Worm (Caenorhabditis elegans) whole organism, young adult: ENCODE data around the gene F15B9.8.

Source experiments
- B0035.1 ChIP-seq: sonication (generic microtip); optimal IDR thresholded peaks from 2 replicates; lab custom pipeline; 2016; ENCODE audit warnings: missing genetic modification characterization, mild to moderate bottlenecking, missing compliant biosample characterization, missing genotype, missing genetic modification reagents
- B0261.1 ChIP-seq: sonication (generic microtip); optimal IDR thresholded peaks from 2 replicates; lab custom pipeline; 2016; ENCODE audit warnings: mild to moderate bottlenecking, missing genetic modification characterization, moderate library complexity, missing compliant biosample characterization
- C06A6.2 ChIP-seq: fragments of 200-800 bp; sonication (Bioruptor generic); conservative IDR thresholded peaks from 2 replicates; pipeline ENCODE4 v1.3.6; 2022; ENCODE audit warnings: missing genetic modification characterization, missing compliant biosample characterization
- C17E4.6 ChIP-seq: fragments of 200-800 bp; sonication (Bioruptor generic); IDR thresholded peaks from 2 replicates; pipeline ENCODE4 v1.3.6; 2022; ENCODE audit warnings: missing genetic modification reagents, missing genetic modification characterization, missing compliant biosample characterization
- F10E7.11 ChIP-seq: sonication (generic microtip); optimal IDR thresholded peaks from 2 replicates; lab custom pipeline; 2017; ENCODE audit warnings: mild to moderate bottlenecking, missing genetic modification characterization, moderate library complexity, missing compliant biosample characterization
- F22D6.2 ChIP-seq: sonication (generic microtip); optimal IDR thresholded peaks from 2 replicates; lab custom pipeline; 2016; ENCODE audit warnings: mild to moderate bottlenecking, missing genetic modification characterization, missing compliant biosample characterization
- F39B2.1 ChIP-seq: fragments of 200-800 bp; sonication (Bioruptor generic); IDR thresholded peaks from 2 replicates; pipeline ENCODE4 v1.3.6; 2022; ENCODE audit warnings: missing genetic modification reagents, missing genetic modification characterization, missing compliant biosample characterization
- F52B5.7 ChIP-seq: sonication (generic microtip); optimal IDR thresholded peaks from 2 replicates; lab custom pipeline; 2016; ENCODE audit warnings: mild to moderate bottlenecking, missing genetic modification characterization, missing compliant biosample characterization
- F55B11.4 ChIP-seq: sonication (generic microtip); optimal IDR thresholded peaks from 2 replicates; lab custom pipeline; 2016; ENCODE audit warnings: missing compliant biosample characterization, missing genetic modification characterization, borderline replicate concordance; ENCODE audit not compliant: insufficient read depth
- F57C9.4 ChIP-seq: sonication (generic microtip); optimal IDR thresholded peaks from 2 replicates; lab custom pipeline; 2017; ENCODE audit warnings: mild to moderate bottlenecking, missing genetic modification characterization, missing compliant biosample characterization
- Y53F4B.3 ChIP-seq: fragments of 200-800 bp; sonication (Bioruptor generic); IDR thresholded peaks from 2 replicates; pipeline ENCODE4 v1.3.6; 2022; ENCODE audit warnings: missing genetic modification reagents, missing genetic modification characterization, missing compliant biosample characterization
- Y56A3A.18 ChIP-seq: fragments of 200-800 bp; sonication (Bioruptor generic); IDR thresholded peaks from 2 replicates; pipeline ENCODE4 v1.3.6; 2022; ENCODE audit warnings: missing genetic modification reagents, missing genetic modification characterization, missing compliant biosample characterization
- Y67H2A.10 ChIP-seq: fragments of 200-800 bp; sonication (Bioruptor generic); conservative IDR thresholded peaks from 2 replicates; pipeline ENCODE4 v1.3.6; 2022; ENCODE audit warnings: missing genetic modification reagents, missing genetic modification characterization, missing compliant biosample characterization
- ZK185.1 ChIP-seq: sonication (generic microtip); optimal IDR thresholded peaks from 2 replicates; lab custom pipeline; 2016; ENCODE audit warnings: mild to moderate bottlenecking, missing genetic modification characterization, missing compliant biosample characterization; ENCODE audit not compliant: poor library complexity, severe bottlenecking
- akir-1 ChIP-seq: fragments of 200-800 bp; sonication (Bioruptor generic); optimal IDR thresholded peaks from 2 replicates; lab custom pipeline; 2018; ENCODE audit warnings: mild to moderate bottlenecking, missing genetic modification characterization, moderate library complexity, missing compliant biosample characterization
- ama-1 ChIP-seq, 3 experiments: fragments of 150-350 bp in 1 of 3; sonication (generic microtip) in 2 of 3; optimal IDR thresholded peaks; 2 replicates each; lab custom pipeline; 2014 to 2018; ENCODE audit warnings: missing biosample characterization in 2 of 3, missing genetic modification characterization in 2 of 3, missing genetic modification reagents in 2 of 3
- aptf-2 ChIP-seq: fragments of 200-800 bp; sonication (Bioruptor generic); conservative IDR thresholded peaks from 2 replicates; pipeline ENCODE4 v1.3.6; 2022; ENCODE audit warnings: missing genetic modification reagents, missing genetic modification characterization, missing compliant biosample characterization
- attf-5 ChIP-seq: fragments of 200-800 bp; sonication (Bioruptor generic); optimal IDR thresholded peaks from 2 replicates; lab custom pipeline; 2018; ENCODE audit warnings: mild to moderate bottlenecking, missing genetic modification characterization, missing compliant biosample characterization
- bed-1 ChIP-seq: fragments of 200-800 bp; sonication (Bioruptor generic); IDR thresholded peaks from 2 replicates; pipeline ENCODE4 v1.3.6; 2022; ENCODE audit warnings: missing genetic modification reagents, missing genetic modification characterization, missing compliant biosample characterization
- cebp-1 ChIP-seq, 2 experiments: fragments of 200-800 bp in 1 of 2; sonication (Bioruptor generic) in 1 of 2; sonication (generic microtip) in 1 of 2; IDR thresholded peaks in 1 of 2; optimal IDR thresholded peaks in 1 of 2; 2 replicates each; pipeline versions ENCODE4 v1.3.6 to Lab custom; 2017 to 2022; ENCODE audit warnings: missing compliant biosample characterization in 2 of 2, missing genetic modification characterization in 2 of 2, mild to moderate bottlenecking in 1 of 2, missing genetic modification reagents in 1 of 2, moderate library complexity in 1 of 2
- ceh-100 ChIP-seq: fragments of 200-800 bp; sonication (Bioruptor generic); IDR thresholded peaks from 2 replicates; pipeline ENCODE4 v1.3.6; 2022; ENCODE audit warnings: missing genetic modification reagents, missing genetic modification characterization, missing compliant biosample characterization
- ceh-91 ChIP-seq: fragments of 200-800 bp; sonication (Bioruptor generic); IDR thresholded peaks from 2 replicates; pipeline ENCODE4 v1.3.6; 2022; ENCODE audit warnings: missing genetic modification reagents, missing genetic modification characterization, missing compliant biosample characterization
- die-1 ChIP-seq: sonication (generic microtip); optimal IDR thresholded peaks from 2 replicates; lab custom pipeline; 2016; ENCODE audit warnings: missing genotype, mild to moderate bottlenecking, missing genetic modification characterization, missing compliant biosample characterization
- dpl-1 ChIP-seq: fragments of 150-350 bp; optimal IDR thresholded peaks from 2 replicates; lab custom pipeline; 2014; ENCODE audit warnings: missing biosample characterization, missing genetic modification reagents, missing genetic modification characterization
- ets-4 ChIP-seq: fragments of 200-800 bp; sonication (Bioruptor generic); optimal IDR thresholded peaks from 2 replicates; lab custom pipeline; 2018; ENCODE audit warnings: mild to moderate bottlenecking, missing genetic modification characterization, missing compliant biosample characterization
- hlh-26 ChIP-seq: fragments of 200-800 bp; sonication (Bioruptor generic); conservative IDR thresholded peaks from 2 replicates; pipeline ENCODE4 v1.3.6; 2022; ENCODE audit warnings: missing genetic modification reagents, missing genetic modification characterization, missing compliant biosample characterization
- hsf-1 ChIP-seq: fragments of 200-800 bp; sonication (Bioruptor generic); IDR thresholded peaks from 2 replicates; pipeline ENCODE4 v1.3.6; 2022; ENCODE audit warnings: missing genetic modification reagents, missing genetic modification characterization, missing compliant biosample characterization
- lin-40 ChIP-seq: sonication (generic microtip); optimal IDR thresholded peaks from 2 replicates; lab custom pipeline; 2016; ENCODE audit warnings: missing genetic modification characterization, mild to moderate bottlenecking, missing compliant biosample characterization, missing genotype, missing genetic modification reagents
- lsl-1 ChIP-seq: fragments of 200-800 bp; sonication (Bioruptor generic); optimal IDR thresholded peaks from 2 replicates; lab custom pipeline; 2018; ENCODE audit warnings: mild to moderate bottlenecking, missing genetic modification characterization, moderate library complexity, missing compliant biosample characterization
- madf-8 ChIP-seq: fragments of 200-800 bp; sonication (Bioruptor generic); conservative IDR thresholded peaks from 2 replicates; pipeline ENCODE4 v1.3.6; 2022; ENCODE audit warnings: missing genetic modification reagents, missing genetic modification characterization, missing compliant biosample characterization
- mcd-1 ChIP-seq: fragments of 200-800 bp; sonication (Bioruptor generic); IDR thresholded peaks from 2 replicates; pipeline ENCODE4 v1.3.6; 2022; ENCODE audit warnings: missing genetic modification reagents, missing genetic modification characterization, missing compliant biosample characterization
- mel-28 ChIP-seq: sonication (generic microtip); optimal IDR thresholded peaks from 2 replicates; lab custom pipeline; 2016; ENCODE audit warnings: borderline replicate concordance, mild to moderate bottlenecking, missing genetic modification characterization, missing compliant biosample characterization
- mxl-1 ChIP-seq: sonication (generic microtip); optimal IDR thresholded peaks from 2 replicates; lab custom pipeline; 2016; ENCODE audit warnings: missing genetic modification characterization, missing compliant biosample characterization
- nfya-2 ChIP-seq: fragments of 200-800 bp; sonication (Bioruptor generic); IDR thresholded peaks from 2 replicates; pipeline ENCODE4 v1.3.6; 2022; ENCODE audit warnings: missing genetic modification reagents, missing genetic modification characterization, missing compliant biosample characterization
- nfyb-1 ChIP-seq: fragments of 200-800 bp; sonication (Bioruptor generic); IDR thresholded peaks from 2 replicates; pipeline ENCODE4 v1.3.6; 2022; ENCODE audit warnings: missing genetic modification reagents, missing genetic modification characterization, missing compliant biosample characterization
- nhr-27 ChIP-seq: fragments of 200-800 bp; sonication (Bioruptor generic); optimal IDR thresholded peaks from 2 replicates; lab custom pipeline; 2018; ENCODE audit warnings: mild to moderate bottlenecking, missing genetic modification characterization, moderate library complexity, missing compliant biosample characterization
- nhr-90 ChIP-seq: sonication (generic microtip); optimal IDR thresholded peaks from 2 replicates; lab custom pipeline; 2016; ENCODE audit warnings: missing genotype, mild to moderate bottlenecking, missing genetic modification characterization, missing compliant biosample characterization
- pbrm-1 ChIP-seq: fragments of 200-800 bp; sonication (Bioruptor generic); IDR thresholded peaks from 2 replicates; pipeline ENCODE4 v1.3.6; 2022; ENCODE audit warnings: missing genetic modification reagents, missing genetic modification characterization, missing compliant biosample characterization
- snpc-3.4 ChIP-seq: sonication (generic microtip); optimal IDR thresholded peaks from 2 replicates; lab custom pipeline; 2017; ENCODE audit warnings: missing genetic modification characterization, mild to moderate bottlenecking, missing compliant biosample characterization, antibody characterized with exemption, moderate library complexity, missing genotype, missing genetic modification reagents
- somi-1 ChIP-seq: fragments of 200-800 bp; sonication (Bioruptor generic); optimal IDR thresholded peaks from 2 replicates; lab custom pipeline; 2018; ENCODE audit warnings: mild to moderate bottlenecking, missing genetic modification characterization, missing compliant biosample characterization
- tbp1 ChIP-seq: fragments of 200-800 bp; sonication (Bioruptor generic); optimal IDR thresholded peaks from 2 replicates; lab custom pipeline; 2018; ENCODE audit warnings: mild to moderate bottlenecking, missing genetic modification characterization, missing compliant biosample characterization
- tbx-9 ChIP-seq: sonication (generic microtip); optimal IDR thresholded peaks from 2 replicates; lab custom pipeline; 2016; ENCODE audit warnings: borderline replicate concordance, missing genetic modification characterization, inconsistent platforms, missing compliant biosample characterization
- zfh-2 ChIP-seq: fragments of 200-800 bp; sonication (Bioruptor generic); conservative IDR thresholded peaks from 2 replicates; pipeline ENCODE4 v1.3.6; 2022; ENCODE audit warnings: missing genetic modification reagents, missing genetic modification characterization, missing compliant biosample characterization
- ztf-25 ChIP-seq: fragments of 200-800 bp; sonication (Bioruptor generic); IDR thresholded peaks from 2 replicates; pipeline ENCODE4 v1.3.6; 2022; ENCODE audit warnings: missing genetic modification reagents, missing genetic modification characterization, missing compliant biosample characterization
- ztf-28 ChIP-seq: fragments of 200-800 bp; sonication (Bioruptor generic); IDR thresholded peaks from 2 replicates; pipeline ENCODE4 v1.3.6; 2022; ENCODE audit warnings: missing genetic modification reagents, missing genetic modification characterization, missing compliant biosample characterization
- ztf-3 ChIP-seq: fragments of 200-800 bp; sonication (Bioruptor generic); optimal IDR thresholded peaks from 2 replicates; lab custom pipeline; 2018; ENCODE audit warnings: mild to moderate bottlenecking, missing genetic modification characterization, missing compliant biosample characterization
- ztf-6 ChIP-seq: fragments of 200-800 bp; sonication (Bioruptor generic); IDR thresholded peaks from 2 replicates; pipeline ENCODE4 v1.3.6; 2022; ENCODE audit warnings: missing genetic modification reagents, missing genetic modification characterization, missing compliant biosample characterization

The F15B9.8 gene

DNA sequence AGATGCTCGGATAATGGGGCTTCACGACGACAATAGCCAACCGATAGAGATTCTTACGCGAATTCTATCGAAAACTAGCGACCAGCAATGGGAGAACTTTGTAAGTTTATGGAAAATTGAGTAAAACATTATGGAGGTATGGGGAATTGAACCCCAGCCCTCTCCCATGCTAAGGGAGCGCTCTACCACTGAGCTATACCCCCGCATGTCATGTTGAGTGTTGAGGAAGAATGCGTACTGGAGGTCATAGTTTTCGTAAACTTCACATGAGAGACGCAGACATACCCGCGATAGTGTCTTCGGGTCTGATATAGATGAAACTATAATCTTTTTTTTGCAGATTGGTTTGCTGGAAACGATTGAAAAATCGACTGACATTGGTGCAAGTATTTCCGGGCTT lies 15.0 kb downstream of the F15B9.8 start (continued):
- TF ChIP-seq Y53F4B.3 (no peak), nhr-27 (no peak), attf-5 (no peak), ztf-6 (GFP tag; lab: Robert Waterston, UW) (0 out of 2 replicates have a peak, but pooled peaks have one; percentile 28), nfyb-1 (peak; percentile 85), ceh-91 (GFP tag; lab: Robert Waterston, UW) (no peak), madf-8 (GFP tag; lab: Robert Waterston, UW) (no peak), B0261.1 (tag; lab: Kevin White, UChicago) (peak; percentile 87), ztf-25 (no peak), F55B11.4 (tag; lab: Kevin White, UChicago) (no peak), ztf-28 (GFP tag; lab: Robert Waterston, UW) (no peak), F10E7.11 (tag; lab: Kevin White, UChicago) (no peak), hsf-1 (GFP tag; lab: Robert Waterston, UW) (no peak), F22D6.2 (tag; lab: Kevin White, UChicago) (no peak), Y67H2A.10 (GFP tag; lab: Robert Waterston, UW) (no peak), snpc-3.4 (peak; percentile 92), C17E4.6 (GFP tag; lab: Robert Waterston, UW) (peak; percentile 32; the same call in 1 of the 2 replicates), dpl-1 (GFP tag; lab: Kevin White, UChicago) (no peak), bed-1 (no peak), nhr-90 (tag; lab: Kevin White, UChicago) (peak; percentile 76), ZK185.1 (tag; lab: Kevin White, UChicago) (peak; percentile 80), nfya-2 (GFP tag; lab: Robert Waterston, UW) (no peak), B0035.1 (tag; lab: Kevin White, UChicago) (peak; percentile 17), somi-1 (GFP tag; lab: Kevin White, UChicago) (peak; percentile 46), F39B2.1 (no peak), F57C9.4 (no peak), tbp1 (GFP tag; lab: Kevin White, UChicago) (peak; percentile 90), ama-1 (optimal IDR thresholded peaks at IDR 0.05; lab: Kevin White, UChicago) (no peak), ama-1 (GFP tag; optimal IDR thresholded peaks at IDR 0.05; lab: Kevin White, UChicago) (peak; percentile 63 to 76), mcd-1 (GFP tag; lab: Robert Waterston, UW) (peak; percentile 59), F52B5.7 (tag; lab: Kevin White, UChicago) (peak; percentile 22), die-1 (tag; lab: Kevin White, UChicago) (peak; percentile 79), ets-4 (GFP tag; lab: Kevin White, UChicago) (no peak), mel-28 (tag; lab: Kevin White, UChicago) (peak; percentile 22), aptf-2 (GFP tag; lab: Robert Waterston, UW) (no peak), lin-40 (tag; lab: Kevin White, UChicago) (peak; percentile 76), tbx-9 (no peak), zfh-2 (GFP tag; lab: Robert Waterston, UW) (0 out of 2 replicates have a peak, but pooled peaks have one; percentile 36), hlh-26 (GFP tag; lab: Robert Waterston, UW) (no peak), Y56A3A.18 (GFP tag; lab: Robert Waterston, UW) (peak; percentile 39; the same call in 1 of the 2 replicates), pbrm-1 (GFP tag; lab: Robert Waterston, UW) (peak; percentile 67), ceh-100 (GFP tag; lab: Robert Waterston, UW) (peak; percentile 68), C06A6.2 (no peak), cebp-1 (GFP tag; IDR thresholded peaks at IDR 0.05; lab: Robert Waterston, UW) (no peak), cebp-1 (tag; optimal IDR thresholded peaks at IDR 0.05; lab: Kevin White, UChicago) (peak; percentile 67), akir-1 (GFP tag; lab: Kevin White, UChicago) (no peak), ztf-3 (GFP tag; lab: Kevin White, UChicago) (peak; percentile 45), mxl-1 (peak; percentile 62), lsl-1 (peak; percentile 38)
